Fruit fly (Drosophila melanogaster) whole organism: ENCODE data around the gene beat-IIIc.

Source experiments
- CG8478 ChIP-seq: fragments of >200 bp; optimal IDR thresholded peaks from 2 replicates; lab custom pipeline; 2018; ENCODE audit warnings: inconsistent platforms
- psq ChIP-seq: fragments of >200 bp; optimal IDR thresholded peaks from 2 replicates; lab custom pipeline; 2017

- TF ChIP-seq CG8478 (lab: Kevin White, UChicago) (no peak), psq (lab: Kevin White, UChicago) (no peak)
Measured at dm6 chr2L:17285940-17286339, 25.4 kb upstream of the beat-IIIc start, which contains the start of gene CG15140.
